Worm (Caenorhabditis elegans) whole organism, L1 larva: Measurements from ENCODE around the gene casy-1.

Experiments
- C34B4.2 ChIP-seq: sonication (generic microtip); optimal IDR thresholded peaks from 2 replicates; lab custom pipeline; 2017; ENCODE audit warnings: mild to moderate bottlenecking, missing genetic modification characterization, missing compliant biosample characterization
- aha-1 ChIP-seq: fragments of 150-350 bp; optimal IDR thresholded peaks from 2 replicates; lab custom pipeline; 2014; ENCODE audit warnings: missing biosample characterization, missing genetic modification characterization
- alr-1 ChIP-seq: fragments of 200-800 bp; sonication (Bioruptor generic); optimal IDR thresholded peaks from 2 replicates; lab custom pipeline; 2018; ENCODE audit warnings: borderline replicate concordance, mild to moderate bottlenecking, missing genetic modification characterization, missing compliant biosample characterization
- ama-1 ChIP-seq: fragments of 150-350 bp; optimal IDR thresholded peaks from 2 replicates; lab custom pipeline; 2014
- blmp-1 ChIP-seq: fragments of 150-350 bp; optimal IDR thresholded peaks from 2 replicates; lab custom pipeline; 2014; ENCODE audit warnings: missing biosample characterization, missing genetic modification characterization
- ceh-82 ChIP-seq, 3 experiments: fragments of 150-350 bp in 1 of 3; sonication (generic microtip) in 2 of 3; optimal IDR thresholded peaks; 2 replicates each; lab custom pipeline; 2014 to 2017; ENCODE audit warnings: missing biosample characterization in 3 of 3, missing genetic modification characterization in 3 of 3
- ceh-90 ChIP-seq: sonication (generic microtip); optimal IDR thresholded peaks from 2 replicates; lab custom pipeline; 2016; ENCODE audit warnings: missing genetic modification characterization, missing compliant biosample characterization
- ces-1 ChIP-seq: fragments of 150-350 bp; optimal IDR thresholded peaks from 2 replicates; lab custom pipeline; 2014; ENCODE audit warnings: missing biosample characterization, missing genetic modification reagents, missing genetic modification characterization
- egl-13 ChIP-seq: sonication (generic microtip); optimal IDR thresholded peaks from 2 replicates; lab custom pipeline; 2016; ENCODE audit warnings: missing genotype, missing genetic modification reagents, missing genetic modification characterization, missing compliant biosample characterization
- elt-2 ChIP-seq: sonication (generic microtip); optimal IDR thresholded peaks from 2 replicates; lab custom pipeline; 2016; ENCODE audit warnings: missing genetic modification characterization, mild to moderate bottlenecking, inconsistent platforms, missing compliant biosample characterization, missing genetic modification reagents
- elt-3 ChIP-seq, 6 experiments: fragments of 150-350 bp in 1 of 6; sonication (generic microtip); optimal IDR thresholded peaks; 2 replicates each; lab custom pipeline; 2017 to 2018; ENCODE audit warnings: missing biosample characterization in 6 of 6, missing genetic modification characterization in 6 of 6, inconsistent platforms in 1 of 6
- fkh-4 ChIP-seq: sonication (generic microtip); optimal IDR thresholded peaks from 2 replicates; lab custom pipeline; 2016; ENCODE audit warnings: missing compliant biosample characterization, missing genetic modification characterization, borderline replicate concordance
- fos-1 ChIP-seq: fragments of 150-350 bp; optimal IDR thresholded peaks from 2 replicates; lab custom pipeline; 2014; ENCODE audit warnings: missing biosample characterization, missing genetic modification characterization
- grh-1 ChIP-seq: fragments of 200-800 bp; sonication (Bioruptor generic); IDR thresholded peaks from 2 replicates; pipeline ENCODE4 v1.3.6; 2022; ENCODE audit warnings: missing genetic modification reagents, missing genetic modification characterization, missing compliant biosample characterization
- hlh-4 ChIP-seq: sonication (generic microtip); optimal IDR thresholded peaks from 2 replicates; lab custom pipeline; 2016; ENCODE audit warnings: mild to moderate bottlenecking, missing genetic modification characterization, missing compliant biosample characterization
- hpl-2 ChIP-seq: fragments of 150-350 bp; optimal IDR thresholded peaks from 2 replicates; lab custom pipeline; 2014; ENCODE audit warnings: missing biosample characterization, missing genetic modification reagents, missing genetic modification characterization
- irx-1 ChIP-seq: sonication (generic microtip); optimal IDR thresholded peaks from 2 replicates; lab custom pipeline; 2016; ENCODE audit warnings: missing genetic modification characterization, missing compliant biosample characterization
- isw-1 ChIP-seq: fragments of 200-800 bp; sonication (Bioruptor generic); IDR thresholded peaks from 2 replicates; pipeline ENCODE4 v1.3.6; 2022; ENCODE audit warnings: missing genetic modification characterization, missing compliant biosample characterization
- jun-1 ChIP-seq: fragments of 150-350 bp; optimal IDR thresholded peaks from 2 replicates; lab custom pipeline; 2014; ENCODE audit warnings: missing biosample characterization, missing genetic modification reagents, missing genetic modification characterization
- lin-15B ChIP-seq: fragments of 150-350 bp; sonication (generic microtip); optimal IDR thresholded peaks from 3 replicates; lab custom pipeline; 2014; ENCODE audit warnings: missing biosample characterization, missing genetic modification characterization
- lin-39 ChIP-seq: fragments of 150-350 bp; optimal IDR thresholded peaks from 2 replicates; lab custom pipeline; 2014; ENCODE audit warnings: missing biosample characterization, missing genetic modification reagents, missing genetic modification characterization
- mab-9 ChIP-seq: fragments of 200-800 bp; sonication (Bioruptor generic); IDR thresholded peaks from 2 replicates; pipeline ENCODE4 v1.3.6; 2022; ENCODE audit warnings: missing genetic modification reagents, missing genetic modification characterization, missing compliant biosample characterization
- mep-1 ChIP-seq: fragments of 150-350 bp; optimal IDR thresholded peaks from 2 replicates; lab custom pipeline; 2014; ENCODE audit warnings: missing biosample characterization, missing genetic modification characterization
- nhr-19 ChIP-seq: fragments of 200-800 bp; sonication (Bioruptor generic); conservative IDR thresholded peaks from 2 replicates; pipeline ENCODE4 v1.3.6; 2022; ENCODE audit warnings: missing genetic modification characterization, missing compliant biosample characterization
- nhr-28 ChIP-seq: fragments of 150-350 bp; optimal IDR thresholded peaks from 2 replicates; lab custom pipeline; 2014; ENCODE audit warnings: missing biosample characterization, missing genetic modification characterization
- nhr-47 ChIP-seq: sonication (generic microtip); optimal IDR thresholded peaks from 2 replicates; lab custom pipeline; 2016; ENCODE audit warnings: mild to moderate bottlenecking, missing genetic modification characterization, moderate library complexity, missing compliant biosample characterization
- nhr-71 ChIP-seq: sonication (generic microtip); optimal IDR thresholded peaks from 2 replicates; lab custom pipeline; 2016; ENCODE audit warnings: mild to moderate bottlenecking, missing genetic modification characterization, moderate library complexity, missing compliant biosample characterization
- nhr-84 ChIP-seq: sonication (generic microtip); optimal IDR thresholded peaks from 2 replicates; lab custom pipeline; 2017; ENCODE audit warnings: missing biosample characterization, missing genetic modification characterization
- nhr-85 ChIP-seq: sonication (generic microtip); peaks from one replicate; lab custom pipeline; 2016; ENCODE audit warnings: missing genetic modification characterization, inconsistent platforms, missing compliant biosample characterization
- pqm-1 ChIP-seq: sonication (generic microtip); optimal IDR thresholded peaks from 3 replicates; lab custom pipeline; 2017; ENCODE audit warnings: missing biosample characterization, missing genetic modification characterization
- rnt-1 ChIP-seq: sonication (generic microtip); optimal IDR thresholded peaks from 2 replicates; lab custom pipeline; 2016; ENCODE audit warnings: mild to moderate bottlenecking, missing genetic modification characterization, moderate library complexity, missing compliant biosample characterization
- skn-1 ChIP-seq: fragments of 150-350 bp; optimal IDR thresholded peaks from 2 replicates; lab custom pipeline; 2014; ENCODE audit warnings: missing biosample characterization, missing genetic modification characterization
- sup-37 ChIP-seq: fragments of 200-800 bp; sonication (Bioruptor generic); optimal IDR thresholded peaks from 2 replicates; lab custom pipeline; 2018; ENCODE audit warnings: mild to moderate bottlenecking, missing genetic modification characterization, missing compliant biosample characterization
- swsn-7 ChIP-seq: sonication (generic microtip); optimal IDR thresholded peaks from 2 replicates; lab custom pipeline; 2016; ENCODE audit warnings: missing genetic modification characterization, missing compliant biosample characterization
- tbx-2 ChIP-seq: sonication (generic microtip); optimal IDR thresholded peaks from 2 replicates; lab custom pipeline; 2016; ENCODE audit warnings: missing genetic modification characterization, missing compliant biosample characterization
- tlp-1 ChIP-seq: fragments of 150-350 bp; optimal IDR thresholded peaks from 2 replicates; lab custom pipeline; 2014; ENCODE audit warnings: missing biosample characterization, missing genetic modification characterization
- unc-30 ChIP-seq: sonication (generic microtip); optimal IDR thresholded peaks from 2 replicates; lab custom pipeline; 2017; ENCODE audit warnings: missing biosample characterization, missing genetic modification characterization
- unc-86 ChIP-seq: sonication (generic microtip); optimal IDR thresholded peaks from 2 replicates; lab custom pipeline; 2016; ENCODE audit warnings: missing genetic modification characterization, missing compliant biosample characterization
- vab-15 ChIP-seq: sonication (generic microtip); optimal IDR thresholded peaks from 2 replicates; lab custom pipeline; 2017; ENCODE audit warnings: missing genotype, mild to moderate bottlenecking, missing genetic modification characterization, missing compliant biosample characterization
- xbp-1 ChIP-seq: sonication (generic microtip); optimal IDR thresholded peaks from 2 replicates; lab custom pipeline; 2016; ENCODE audit warnings: missing genetic modification characterization, missing compliant biosample characterization
- zag-1 ChIP-seq: fragments of 150-350 bp; optimal IDR thresholded peaks from 2 replicates; lab custom pipeline; 2014; ENCODE audit warnings: missing biosample characterization, missing genetic modification characterization
- ztf-4 ChIP-seq: fragments of 150-350 bp; optimal IDR thresholded peaks from 2 replicates; lab custom pipeline; 2014; ENCODE audit warnings: missing biosample characterization, missing genetic modification characterization

Gene casy-1

DNA sequence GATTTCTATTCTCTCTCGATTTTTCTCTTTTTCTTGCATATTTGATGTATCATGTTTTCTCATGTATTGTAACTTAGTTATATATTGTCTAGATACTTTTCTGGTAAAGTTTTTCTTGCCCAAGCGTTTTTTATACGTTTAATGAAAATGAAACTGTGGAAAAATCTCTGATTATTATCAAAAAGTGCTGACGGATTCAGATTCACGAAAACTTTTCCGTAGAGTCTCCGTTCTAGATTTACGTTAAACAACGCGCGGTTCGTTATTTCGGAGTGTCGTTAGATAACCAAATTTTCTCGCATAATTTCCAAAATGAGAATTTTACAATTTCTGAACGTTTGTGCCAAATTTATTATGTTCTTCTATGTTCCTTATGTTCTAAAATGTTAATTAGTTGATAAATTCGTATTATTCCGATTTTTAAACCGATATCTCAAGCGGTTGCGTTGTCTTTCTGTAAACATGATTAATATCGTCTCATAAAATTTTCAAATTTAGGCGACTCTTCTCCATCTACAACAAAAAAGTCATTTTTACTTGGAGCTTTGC, 38.3 kb downstream of the casy-1 start, which contains the start of gene ptp-2 (continued):
- peak; percentile 31 for TF ChIP-seq skn-1 (tag; lab: Kevin White, UChicago)
- TF ChIP-seq aha-1 (tag; lab: Kevin White, UChicago): no peak
- no peak for TF ChIP-seq isw-1 (GFP tag; lab: Robert Waterston, UW)
- TF ChIP-seq lin-15B (tag; lab: Kevin White, UChicago): no peak
- peak; percentile 41 for TF ChIP-seq blmp-1
- no peak for TF ChIP-seq sup-37
- no peak for TF ChIP-seq hlh-4 (tag; lab: Kevin White, UChicago)
- peak; percentile 34 for TF ChIP-seq irx-1 (tag; lab: Kevin White, UChicago)
- no peak for TF ChIP-seq nhr-19 (GFP tag; lab: Robert Waterston, UW)
- no peak for TF ChIP-seq ceh-90 (tag; lab: Kevin White, UChicago)
- no peak for TF ChIP-seq unc-86 (tag; lab: Kevin White, UChicago)
- peak; percentile 12 for TF ChIP-seq egl-13 (tag; lab: Kevin White, UChicago)
- TF ChIP-seq tlp-1 (tag; lab: Kevin White, UChicago): no peak
- TF ChIP-seq alr-1 (tag; lab: Kevin White, UChicago): no peak
- TF ChIP-seq rnt-1 (tag; lab: Kevin White, UChicago): peak; percentile 44
- TF ChIP-seq nhr-28 (tag; lab: Kevin White, UChicago): no peak
- TF ChIP-seq ceh-82 (tag; optimal IDR thresholded peaks at IDR 0.05; lab: Kevin White, UChicago): peak in 1 of 3 experiments; percentile 24
- no peak for TF ChIP-seq elt-3 (tag; optimal IDR thresholded peaks at IDR 0.05; lab: Kevin White, UChicago)
- no peak for TF ChIP-seq unc-30 (tag; lab: Kevin White, UChicago)
- TF ChIP-seq swsn-7 (tag; lab: Kevin White, UChicago): peak; percentile 36
- TF ChIP-seq nhr-85 (tag; lab: Kevin White, UChicago): peak; percentile 72
- no peak for TF ChIP-seq ama-1 (lab: Kevin White, UChicago)
- no peak for TF ChIP-seq nhr-84 (tag; lab: Kevin White, UChicago)
- no peak for TF ChIP-seq fkh-4
- no peak for TF ChIP-seq ces-1 (GFP tag; lab: Kevin White, UChicago)
- no peak for TF ChIP-seq lin-39 (tag; lab: Kevin White, UChicago)
- TF ChIP-seq xbp-1 (tag; lab: Kevin White, UChicago): peak; percentile 22
- TF ChIP-seq nhr-47 (tag; lab: Kevin White, UChicago): peak; percentile 56
- TF ChIP-seq zag-1: no peak
- TF ChIP-seq grh-1: no peak
- no peak for TF ChIP-seq mab-9 (GFP tag; lab: Robert Waterston, UW)
- no peak for TF ChIP-seq hpl-2 (GFP tag; lab: Kevin White, UChicago)
- TF ChIP-seq vab-15 (tag; lab: Kevin White, UChicago): no peak
- TF ChIP-seq C34B4.2 (tag; lab: Kevin White, UChicago): no peak
- TF ChIP-seq ztf-4 (tag; lab: Kevin White, UChicago): no peak
- no peak for TF ChIP-seq jun-1 (tag; lab: Kevin White, UChicago)
- peak; percentile 22 for TF ChIP-seq mep-1 (tag; lab: Kevin White, UChicago)
- TF ChIP-seq fos-1 (tag; lab: Kevin White, UChicago): no peak
- peak; percentile 10 for TF ChIP-seq tbx-2
- TF ChIP-seq, all 84 proteins: peak for 22

ce11 chrII:5917010-5917472, 39.4 kb downstream of the casy-1 start, which contains the start of gene frh-1:
Gene frh-1 (plus strand): TSS chrII:5917422.
- no peak for TF ChIP-seq nhr-71 (tag; lab: Kevin White, UChicago)
- TF ChIP-seq skn-1 (tag; lab: Kevin White, UChicago): no peak
- no peak for TF ChIP-seq zag-1

DNA sequence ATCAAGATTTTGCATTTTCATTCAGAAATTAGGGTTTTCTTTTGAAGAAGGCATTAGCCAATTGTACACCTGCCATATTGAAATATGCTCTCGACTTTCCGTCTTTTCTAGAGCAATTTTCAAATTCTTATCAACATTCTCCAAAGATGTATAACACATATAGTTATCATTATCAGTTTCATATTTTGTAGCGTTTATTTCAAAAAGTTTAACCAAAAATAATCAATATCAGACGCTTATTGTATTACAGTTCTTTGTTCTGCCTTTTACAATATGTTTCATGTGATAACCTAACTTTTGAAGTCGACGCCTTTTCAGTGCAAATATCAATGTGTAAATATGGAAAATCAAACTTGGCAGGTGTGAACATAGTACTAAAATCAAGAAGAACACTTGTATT, 42.6 kb downstream of the casy-1 start:
- TF ChIP-seq pqm-1 (tag; lab: Kevin White, UChicago) (no peak), elt-2 (tag; lab: Kevin White, UChicago) (peak; percentile 65)
- TF ChIP-seq, all 84 proteins: peak for 1
